Worm (Caenorhabditis elegans) whole organism, L4 larva: ENCODE measurements around the gene irld-8.

Experiments
- D1046.2 ChIP-seq: fragments of 200-800 bp; sonication (Bioruptor generic); IDR thresholded peaks from 2 replicates; pipeline ENCODE4 v1.3.6; 2022; ENCODE audit warnings: missing genetic modification characterization, missing compliant biosample characterization
- ceh-82 ChIP-seq: sonication (generic microtip); optimal IDR thresholded peaks from 2 replicates; lab custom pipeline; 2017; ENCODE audit warnings: missing biosample characterization, missing genetic modification characterization
- ces-1 ChIP-seq: fragments of 150-350 bp; sonication (generic microtip); optimal IDR thresholded peaks from 4 replicates; lab custom pipeline; 2014; ENCODE audit warnings: missing biosample characterization, missing genetic modification reagents, missing genetic modification characterization
- dmd-8 ChIP-seq: fragments of 200-800 bp; sonication (Bioruptor generic); IDR thresholded peaks from 2 replicates; pipeline ENCODE4 v1.3.6; 2022; ENCODE audit warnings: missing genetic modification characterization, missing compliant biosample characterization
- nhr-11 ChIP-seq: fragments of 150-350 bp; optimal IDR thresholded peaks from 2 replicates; lab custom pipeline; 2014; ENCODE audit warnings: missing biosample characterization, missing genetic modification characterization
- tag-97 ChIP-seq: fragments of 200-800 bp; sonication (Bioruptor generic); IDR thresholded peaks from 2 replicates; pipeline ENCODE4 v1.3.6; 2022; ENCODE audit warnings: missing genetic modification characterization, missing compliant biosample characterization
- unc-62 ChIP-seq, 3 experiments: fragments of 150-350 bp in 1 of 3; sonication (generic microtip); optimal IDR thresholded peaks in 2 of 3; peaks in 1 of 3; 1 replicate in 1 of 3; 2 replicates in 2 of 3; lab custom pipeline; 2014 to 2017; ENCODE audit warnings: missing biosample characterization in 3 of 3, missing genetic modification characterization in 3 of 3, missing genetic modification reagents in 3 of 3, missing genotype in 1 of 3
- zag-1 ChIP-seq: fragments of 150-350 bp; optimal IDR thresholded peaks from 2 replicates; lab custom pipeline; 2014; ENCODE audit warnings: missing biosample characterization, missing genetic modification characterization

DNA sequence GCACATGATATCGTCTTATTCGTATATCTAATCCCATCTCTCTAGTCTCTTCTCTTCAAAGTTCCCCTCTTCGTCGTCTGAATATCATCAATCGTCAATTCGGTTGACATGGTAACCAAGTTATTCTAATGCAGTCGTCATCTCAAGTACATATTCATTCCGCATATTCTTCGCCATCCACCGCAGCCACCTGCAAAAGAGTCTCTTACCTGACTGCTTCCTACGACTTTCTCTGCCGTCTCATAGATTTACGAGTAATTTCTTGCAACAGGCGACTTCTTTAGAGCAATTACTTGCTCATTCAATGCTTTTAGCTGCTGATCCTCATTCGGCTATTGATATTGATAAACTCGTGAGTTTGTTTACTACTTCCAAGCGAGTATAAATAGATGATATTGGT lies 11.9 kb downstream of the irld-8 start:
- TF ChIP-seq D1046.2 (GFP tag; lab: Robert Waterston, UW) (no peak), zag-1 (tag; lab: Kevin White, UChicago) (no peak), dmd-8 (no peak), nhr-11 (no peak), ceh-82 (tag; lab: Kevin White, UChicago) (no peak), tag-97 (no peak), ces-1 (GFP tag; lab: Kevin White, UChicago) (no peak), unc-62 (GFP tag; optimal IDR thresholded peaks at IDR 0.05 in 1 of 2; lab: Kevin White, UChicago) (no peak), unc-62 (tag; optimal IDR thresholded peaks at IDR 0.05; lab: Kevin White, UChicago) (no peak)
